Worm (Caenorhabditis elegans) whole organism, L1 larva: ENCODE data around the gene F25G6.9.

Experiments used
- Y116A8C.19 ChIP-seq: sonication (generic microtip); optimal IDR thresholded peaks from 2 replicates; lab custom pipeline; 2016; ENCODE audit warnings: missing compliant biosample characterization, missing genetic modification characterization, borderline replicate concordance
- alr-1 ChIP-seq: fragments of 200-800 bp; sonication (Bioruptor generic); optimal IDR thresholded peaks from 2 replicates; lab custom pipeline; 2018; ENCODE audit warnings: borderline replicate concordance, mild to moderate bottlenecking, missing genetic modification characterization, missing compliant biosample characterization
- ama-1 ChIP-seq: fragments of 150-350 bp; optimal IDR thresholded peaks from 2 replicates; lab custom pipeline; 2014
- elt-3 ChIP-seq, 6 experiments: fragments of 150-350 bp in 1 of 6; sonication (generic microtip); optimal IDR thresholded peaks; 2 replicates each; lab custom pipeline; 2017 to 2018; ENCODE audit warnings: missing biosample characterization in 6 of 6, missing genetic modification characterization in 6 of 6, inconsistent platforms in 1 of 6
- fos-1 ChIP-seq: fragments of 150-350 bp; optimal IDR thresholded peaks from 2 replicates; lab custom pipeline; 2014; ENCODE audit warnings: missing biosample characterization, missing genetic modification characterization
- lin-13 ChIP-seq: fragments of 150-350 bp; optimal IDR thresholded peaks from 2 replicates; lab custom pipeline; 2014; ENCODE audit warnings: missing biosample characterization, missing genetic modification reagents, missing genetic modification characterization
- mdl-1 ChIP-seq, 2 experiments: fragments of 150-350 bp; optimal IDR thresholded peaks; 2 replicates each; lab custom pipeline; 2014 to 2017; ENCODE audit warnings: missing biosample characterization in 2 of 2, missing genetic modification characterization in 2 of 2, inconsistent platforms in 1 of 2
- nhr-11 ChIP-seq: fragments of 150-350 bp; optimal IDR thresholded peaks from 2 replicates; lab custom pipeline; 2014; ENCODE audit warnings: missing biosample characterization, missing genetic modification characterization
- nhr-237 ChIP-seq: fragments of 150-350 bp; optimal IDR thresholded peaks from 2 replicates; lab custom pipeline; 2014; ENCODE audit warnings: missing biosample characterization, missing genetic modification characterization
- nhr-28 ChIP-seq: fragments of 150-350 bp; optimal IDR thresholded peaks from 2 replicates; lab custom pipeline; 2014; ENCODE audit warnings: missing biosample characterization, missing genetic modification characterization
- nhr-85 ChIP-seq: sonication (generic microtip); peaks from one replicate; lab custom pipeline; 2016; ENCODE audit warnings: missing genetic modification characterization, inconsistent platforms, missing compliant biosample characterization
- tlp-1 ChIP-seq: fragments of 150-350 bp; optimal IDR thresholded peaks from 2 replicates; lab custom pipeline; 2014; ENCODE audit warnings: missing biosample characterization, missing genetic modification characterization
- unc-62 ChIP-seq: fragments of 150-350 bp; optimal IDR thresholded peaks from 2 replicates; lab custom pipeline; 2014; ENCODE audit warnings: missing biosample characterization, missing genetic modification reagents, missing genetic modification characterization

- TF ChIP-seq unc-62 (GFP tag; lab: Kevin White, UChicago), result no peak
- no peak for TF ChIP-seq nhr-28
- no peak for TF ChIP-seq nhr-237 (tag; lab: Kevin White, UChicago)
- TF ChIP-seq ama-1 (lab: Kevin White, UChicago), result no peak
- no peak for TF ChIP-seq nhr-85 (tag; lab: Kevin White, UChicago)
- no peak for TF ChIP-seq lin-13
- no peak for TF ChIP-seq tlp-1
- no peak for TF ChIP-seq fos-1 (tag; lab: Kevin White, UChicago)
- no peak for TF ChIP-seq nhr-11 (tag; lab: Kevin White, UChicago)
- no peak for TF ChIP-seq mdl-1 (tag; optimal IDR thresholded peaks at IDR 0.05; lab: Kevin White, UChicago)
- TF ChIP-seq Y116A8C.19 (tag; lab: Kevin White, UChicago), result no peak
- TF ChIP-seq elt-3 (tag; optimal IDR thresholded peaks at IDR 0.05; lab: Kevin White, UChicago), result no peak
- TF ChIP-seq alr-1 (tag; lab: Kevin White, UChicago), result no peak
These were observed 24.1 kb downstream of the F25G6.9 start, which contains the start of the genes slc-17.8 and asns-1 for ce11 chrV:8545531-8546224.
